Worm (Caenorhabditis elegans): ENCODE results near the gene F42H10.2.

The F42H10.2 gene

ce11 chrIII:8451181-8451580, 39.2 kb upstream of the F42H10.2 start:
- TF ChIP-seq elt-3 (tag; optimal IDR thresholded peaks at IDR 0.05) (no peak), xbp-1 (tag; optimal IDR thresholded peaks at IDR 0.05) (no peak), unc-30 (tag; optimal IDR thresholded peaks at IDR 0.05) (no peak), mdl-1 (tag; optimal IDR thresholded peaks at IDR 0.05) (no peak), Y116A8C.19 (tag; optimal IDR thresholded peaks at IDR 0.05; ENCODE audit: borderline replicate concordance) (no peak), ceh-63 (GFP tag; optimal IDR thresholded peaks at IDR 0.05) (no peak), ceh-82 (tag; optimal IDR thresholded peaks at IDR 0.05) (no peak), egl-13 (tag; optimal IDR thresholded peaks at IDR 0.05) (no peak), ztf-11 (tag; optimal IDR thresholded peaks at IDR 0.05) (no peak), nhr-77 (tag; optimal IDR thresholded peaks at IDR 0.05) (no peak), sox-4 (tag; optimal IDR thresholded peaks at IDR 0.05) (no peak), tbx-2 (tag; optimal IDR thresholded peaks at IDR 0.05) (no peak), elt-2 (tag; optimal IDR thresholded peaks at IDR 0.05) (no peak), aly-2 (tag; optimal IDR thresholded peaks at IDR 0.05) (no peak), nhr-47 (tag; optimal IDR thresholded peaks at IDR 0.05) (no peak), nhr-237 (tag; optimal IDR thresholded peaks at IDR 0.05) (no peak)

- TF ChIP-seq efl-1 (optimal IDR thresholded peaks at IDR 0.05) (no peak), efl-1 (GFP tag; optimal IDR thresholded peaks at IDR 0.05 in 1 of 2) (peak in 1 of 2 experiments; percentile 51), nhr-20 (tag; optimal IDR thresholded peaks at IDR 0.05) (no peak), xbp-1 (tag; optimal IDR thresholded peaks at IDR 0.05) (no peak), alr-1 (tag; optimal IDR thresholded peaks at IDR 0.05; ENCODE audit: borderline replicate concordance) (no peak)
Measured at ce11 chrIII:8457605-8458004, 32.8 kb upstream of the F42H10.2 start.

- TF ChIP-seq fkh-10 (GFP tag; optimal IDR thresholded peaks at IDR 0.05) (no peak), ceh-8 (GFP tag; optimal IDR thresholded peaks at IDR 0.05) (no peak), blmp-1 (tag; optimal IDR thresholded peaks at IDR 0.05) (peak; percentile 47), lsy-2 (tag; optimal IDR thresholded peaks at IDR 0.05) (peak; percentile 49 to 84)
Measured at ce11 chrIII:8461410-8461809, 29.0 kb upstream of the F42H10.2 start.

- TF ChIP-seq ztf-11 (tag; optimal IDR thresholded peaks at IDR 0.05) (no peak), tlp-1 (tag; optimal IDR thresholded peaks at IDR 0.05) (no peak), mdl-1 (tag; optimal IDR thresholded peaks at IDR 0.05) (no peak), lin-39 (tag; optimal IDR thresholded peaks at IDR 0.05) (no peak), tbx-2 (tag; optimal IDR thresholded peaks at IDR 0.05) (no peak), dpl-1 (GFP tag; optimal IDR thresholded peaks at IDR 0.05) (no peak), ceh-8 (GFP tag; optimal IDR thresholded peaks at IDR 0.05) (no peak), hlh-4 (tag; optimal IDR thresholded peaks at IDR 0.05) (no peak), nhr-90 (tag; optimal IDR thresholded peaks at IDR 0.05; ENCODE audit: poor library complexity) (no peak), lin-15B (tag; optimal IDR thresholded peaks at IDR 0.05) (no peak), nhr-19 (GFP tag; conservative IDR thresholded peaks at IDR 0.05) (no peak), sptf-1 (tag; optimal IDR thresholded peaks at IDR 0.05) (no peak), dsc-1 (tag; optimal IDR thresholded peaks at IDR 0.05) (no peak), hlh-17 (GFP tag; optimal IDR thresholded peaks at IDR 0.05; ENCODE audit: borderline replicate concordance) (no peak), ceh-63 (GFP tag; optimal IDR thresholded peaks at IDR 0.05) (no peak), nhr-84 (tag; optimal IDR thresholded peaks at IDR 0.05) (no peak), sox-4 (tag; optimal IDR thresholded peaks at IDR 0.05) (no peak), ceh-88 (GFP tag; IDR thresholded peaks at IDR 0.05) (no peak)
Measured at ce11 chrIII:8466735-8467134, 23.7 kb upstream of the F42H10.2 start, which contains the start of gene mig-39. TSS of gene mig-39 (plus strand) at chrIII:8467035.

- no peak for TF ChIP-seq xbp-1 (tag; optimal IDR thresholded peaks at IDR 0.05)
- TF ChIP-seq lsy-2 (tag; optimal IDR thresholded peaks at IDR 0.05) = no peak
- no peak for TF ChIP-seq dpl-1 (GFP tag; optimal IDR thresholded peaks at IDR 0.05)
- no peak for TF ChIP-seq swsn-7 (tag; optimal IDR thresholded peaks at IDR 0.05)
- TF ChIP-seq aly-2 (tag; optimal IDR thresholded peaks at IDR 0.05) = no peak
- TF ChIP-seq dsc-1 (tag; optimal IDR thresholded peaks at IDR 0.05) = peak; percentile 51
Measured at ce11 chrIII:8467520-8467919, 22.9 kb upstream of the F42H10.2 start.
